Worm (Caenorhabditis elegans): ENCODE data around the gene K04C2.3.

Gene K04C2.3

ce11 chrIII:6887574-6887973 lies 14.7 kb downstream of the K04C2.3 start (continued):
- TF ChIP-seq hrde-1 (tag; optimal IDR thresholded peaks at IDR 0.05; ENCODE audit: borderline replicate concordance): peak; percentile 85
- TF ChIP-seq zim-3 (tag; optimal IDR thresholded peaks at IDR 0.05): peak; percentile 47
- no peak for TF ChIP-seq ets-4 (GFP tag; optimal IDR thresholded peaks at IDR 0.05)
- TF ChIP-seq madf-8 (GFP tag; conservative IDR thresholded peaks at IDR 0.05): 0 out of 2 replicates have a peak, but pooled peaks have one; percentile 18
- peak; percentile 86 for TF ChIP-seq nhr-90 (tag; optimal IDR thresholded peaks at IDR 0.05)
- TF ChIP-seq atf-7 (tag; optimal IDR thresholded peaks at IDR 0.05): no peak
- TF ChIP-seq efl-1 (GFP tag; optimal IDR thresholded peaks at IDR 0.05): peak; percentile 30
- TF ChIP-seq B0019.2 (GFP tag; conservative IDR thresholded peaks at IDR 0.05): no peak
- no peak for TF ChIP-seq F55B11.4 (tag; optimal IDR thresholded peaks at IDR 0.05; ENCODE audit: borderline replicate concordance, insufficient read depth)
- peak; percentile 6 for TF ChIP-seq akir-1 (GFP tag; optimal IDR thresholded peaks at IDR 0.05)
- no peak for TF ChIP-seq hlh-12 (tag; optimal IDR thresholded peaks at IDR 0.05)
- TF ChIP-seq ama-1 (optimal IDR thresholded peaks at IDR 0.05): no peak
- TF ChIP-seq ama-1 (GFP tag; optimal IDR thresholded peaks at IDR 0.05): peak in 1 of 2 experiments; percentile 89
- TF ChIP-seq mcd-1 (GFP tag; IDR thresholded peaks at IDR 0.05): no peak; the same call in 1 of the 2 replicates
- no peak for TF ChIP-seq F22D6.2 (tag; optimal IDR thresholded peaks at IDR 0.05)
- TF ChIP-seq somi-1 (GFP tag; optimal IDR thresholded peaks at IDR 0.05): peak; percentile 26
- peak; percentile 39 for TF ChIP-seq lsl-1 (GFP tag; optimal IDR thresholded peaks at IDR 0.05)
- no peak for TF ChIP-seq hlh-26 (GFP tag; conservative IDR thresholded peaks at IDR 0.05)
- peak; percentile 6 to 38 for TF ChIP-seq let-607 (tag; optimal IDR thresholded peaks at IDR 0.05)
- TF ChIP-seq pbrm-1 (GFP tag; IDR thresholded peaks at IDR 0.05): peak; percentile 85
- peak; percentile 61 for TF ChIP-seq snpc-4 (GFP tag; optimal IDR thresholded peaks at IDR 0.05)
- peak in 1 of 4 experiments; percentile 54 for TF ChIP-seq snpc-4 (tag; optimal IDR thresholded peaks at IDR 0.05)
- peak; percentile 83; the same call in 1 of the 2 replicates for TF ChIP-seq Y53F4B.3 (GFP tag; IDR thresholded peaks at IDR 0.05)
- peak; percentile 41 for TF ChIP-seq ztf-26 (tag; optimal IDR thresholded peaks at IDR 0.05)
- no peak for TF ChIP-seq F10E7.11 (tag; optimal IDR thresholded peaks at IDR 0.05)
- TF ChIP-seq C06A6.2 (GFP tag; conservative IDR thresholded peaks at IDR 0.05): peak; percentile 62
- TF ChIP-seq Y53G8AR.9 (GFP tag; conservative IDR thresholded peaks at IDR 0.05): peak; percentile 62; the same call in 1 of the 2 replicates

- TF ChIP-seq let-607 (tag; optimal IDR thresholded peaks at IDR 0.05) (no peak), rcor-1 (GFP tag; IDR thresholded peaks at IDR 0.05) (peak; percentile 19; the same call in 1 of the 2 replicates), pha-4 (tag; optimal IDR thresholded peaks at IDR 0.05) (no peak), D2030.7 (GFP tag; IDR thresholded peaks at IDR 0.05) (0 out of 2 replicates have a peak, but pooled peaks have one; percentile 22), egl-18 (GFP tag; IDR thresholded peaks at IDR 0.05) (no peak), hlh-26 (GFP tag; conservative IDR thresholded peaks at IDR 0.05) (no peak), gei-17 (GFP tag; optimal IDR thresholded peaks at IDR 0.05) (no peak), nhr-27 (tag; optimal IDR thresholded peaks at IDR 0.05) (no peak), fkh-3 (tag; optimal IDR thresholded peaks at IDR 0.05) (no peak), B0261.1 (tag; optimal IDR thresholded peaks at IDR 0.05) (peak; percentile 74), K12H6.12 (tag; optimal IDR thresholded peaks at IDR 0.05) (peak; percentile 13), F55B11.4 (tag; optimal IDR thresholded peaks at IDR 0.05; ENCODE audit: borderline replicate concordance, insufficient read depth) (no peak), snpc-3.4 (tag; optimal IDR thresholded peaks at IDR 0.05) (peak; percentile 8), ztf-18 (tag; optimal IDR thresholded peaks at IDR 0.05) (peak; percentile 44), ceh-79 (tag; optimal IDR thresholded peaks at IDR 0.05) (no peak), aptf-3 (GFP tag; IDR thresholded peaks at IDR 0.05) (no peak), T07F8.4 (tag; optimal IDR thresholded peaks at IDR 0.05) (peak; percentile 21), ceh-100 (GFP tag; IDR thresholded peaks at IDR 0.05) (no peak), tbx-9 (tag; optimal IDR thresholded peaks at IDR 0.05; ENCODE audit: borderline replicate concordance) (no peak), atf-7 (tag; optimal IDR thresholded peaks at IDR 0.05) (no peak), Y53F4B.3 (GFP tag; IDR thresholded peaks at IDR 0.05) (no peak), Y95B8A.8 (GFP tag; IDR thresholded peaks at IDR 0.05) (no peak), Y53G8AR.9 (GFP tag; conservative IDR thresholded peaks at IDR 0.05) (no peak), F22D6.2 (tag; optimal IDR thresholded peaks at IDR 0.05) (no peak), B0019.2 (GFP tag; conservative IDR thresholded peaks at IDR 0.05) (no peak), rpc-1 (optimal IDR thresholded peaks at IDR 0.05) (peak; percentile 80), rpc-1 (tag; optimal IDR thresholded peaks at IDR 0.05) (peak; percentile 76), F57A8.1 (GFP tag; optimal IDR thresholded peaks at IDR 0.05) (no peak), B0035.1 (tag; optimal IDR thresholded peaks at IDR 0.05) (no peak)
Observed at ce11 chrIII:6888497-6888896, 15.6 kb downstream of the K04C2.3 start.
